Fruit fly (Drosophila melanogaster) whole organism, wandering third instar larva: ENCODE results near the gene CG31807.

ENCODE experiments used
- Abd-B ChIP-seq: fragments of >200 bp; optimal IDR thresholded peaks from 2 replicates; lab custom pipeline; 2017; ENCODE audit warnings: missing biosample characterization, missing genetic modification characterization
- CG32264 ChIP-seq: fragments of 200-800 bp; sonication (Bioruptor generic); optimal IDR thresholded peaks from 2 replicates; lab custom pipeline; 2016; ENCODE audit warnings: missing biosample characterization, missing genetic modification characterization
- CG9705 ChIP-seq: fragments of 200-800 bp; sonication (Bioruptor generic); optimal IDR thresholded peaks from 2 replicates; lab custom pipeline; 2018; ENCODE audit warnings: missing biosample characterization, mild to moderate bottlenecking, missing genetic modification characterization
- CrebA ChIP-seq: fragments of 200-800 bp; sonication (Bioruptor generic); optimal IDR thresholded peaks from 2 replicates; lab custom pipeline; 2016; ENCODE audit warnings: missing biosample characterization, mild to moderate bottlenecking, missing genetic modification characterization, borderline replicate concordance
- Dfd ChIP-seq: fragments of >200 bp; optimal IDR thresholded peaks from 2 replicates; lab custom pipeline; 2017; ENCODE audit warnings: missing biosample characterization, missing genetic modification characterization
- Dif ChIP-seq: fragments of 200-275, 200-300 bp; sonication (Bioruptor generic); optimal IDR thresholded peaks from 2 replicates; lab custom pipeline; 2018; ENCODE audit warnings: missing biosample characterization, missing genetic modification characterization; ENCODE audit not compliant: partially characterized antibody
- GATAd ChIP-seq: sonication (Bioruptor generic); optimal IDR thresholded peaks from 2 replicates; lab custom pipeline; 2016; ENCODE audit warnings: missing biosample characterization, missing genetic modification characterization
- HLH106 ChIP-seq: fragments of 200-800 bp; optimal IDR thresholded peaks from 3 replicates; lab custom pipeline; 2019; ENCODE audit warnings: missing biosample characterization, mild to moderate bottlenecking, missing genetic modification characterization, moderate library complexity
- Hnf4 ChIP-seq: fragments of 200-800 bp; sonication (Bioruptor generic); optimal IDR thresholded peaks from 2 replicates; lab custom pipeline; 2016; ENCODE audit warnings: missing biosample characterization, mild to moderate bottlenecking, missing genetic modification characterization
- Hr78 ChIP-seq: fragments of >200 bp; optimal IDR thresholded peaks from 2 replicates; lab custom pipeline; 2017; ENCODE audit warnings: missing biosample characterization, missing genetic modification characterization
- Hr83 ChIP-seq: fragments of 200-300 bp; sonication (Bioruptor generic); optimal IDR thresholded peaks from 2 replicates; lab custom pipeline; 2016; ENCODE audit warnings: missing biosample characterization, mild to moderate bottlenecking, missing genetic modification characterization, moderate library complexity; ENCODE audit not compliant: poor library complexity, severe bottlenecking
- Jra ChIP-seq: sonication (Bioruptor generic); optimal IDR thresholded peaks from 2 replicates; lab custom pipeline; 2016; ENCODE audit warnings: missing biosample characterization, missing genetic modification characterization
- Mio ChIP-seq: sonication (Bioruptor generic); optimal IDR thresholded peaks from 2 replicates; lab custom pipeline; 2016; ENCODE audit warnings: missing biosample characterization, missing genetic modification characterization
- Myc ChIP-seq: fragments of >200 bp; optimal IDR thresholded peaks from 2 replicates; lab custom pipeline; 2017
- N ChIP-seq: fragments of >200 bp; optimal IDR thresholded peaks from 2 replicates; lab custom pipeline; 2018; ENCODE audit warnings: missing biosample characterization, missing external identifiers, missing genetic modification characterization
- OdsH ChIP-seq: fragments of 200-800 bp; sonication (Bioruptor generic); optimal IDR thresholded peaks from 2 replicates; lab custom pipeline; 2016; ENCODE audit warnings: missing biosample characterization, mild to moderate bottlenecking, missing genetic modification characterization
- Rel ChIP-seq, 2 experiments: fragments of 200-800 bp; sonication (Bioruptor generic) in 1 of 2; optimal IDR thresholded peaks; 2 replicates in 1 of 2; 3 replicates in 1 of 2; lab custom pipeline; 2016 to 2019; ENCODE audit warnings: mild to moderate bottlenecking in 2 of 2, missing biosample characterization in 2 of 2, missing genetic modification characterization in 2 of 2, moderate library complexity in 1 of 2
- Sp1 ChIP-seq: fragments of 200-800 bp; sonication (Bioruptor generic); optimal IDR thresholded peaks from 3 replicates; lab custom pipeline; 2019; ENCODE audit warnings: missing biosample characterization, mild to moderate bottlenecking, missing genetic modification characterization, moderate library complexity
- Vsx2 ChIP-seq: fragments of 200-300, 225-300 bp; sonication (Bioruptor generic); optimal IDR thresholded peaks from 2 replicates; lab custom pipeline; 2018; ENCODE audit warnings: missing biosample characterization, missing genetic modification characterization; ENCODE audit not compliant: partially characterized antibody
- br ChIP-seq: fragments of 200-800 bp; sonication (Bioruptor generic); optimal IDR thresholded peaks from 2 replicates; lab custom pipeline; 2016; ENCODE audit warnings: missing biosample characterization, missing genetic modification characterization
- brk ChIP-seq: fragments of 200-800 bp; sonication (Bioruptor generic); optimal IDR thresholded peaks from 2 replicates; lab custom pipeline; 2016; ENCODE audit warnings: missing biosample characterization, mild to moderate bottlenecking, missing genetic modification characterization
- dl ChIP-seq, 2 experiments: fragments of 175-275, 200-275 bp in 1 of 2; fragments of 200-275 bp in 1 of 2; sonication (Bioruptor generic); optimal IDR thresholded peaks; lab custom pipeline; 2018; ENCODE audit warnings: mild to moderate bottlenecking in 2 of 2, missing biosample characterization in 2 of 2, missing genetic modification characterization in 2 of 2, moderate library complexity in 2 of 2; ENCODE audit not compliant: partially characterized antibody in 2 of 2, insufficient read depth in 1 of 2
- dmrt93B ChIP-seq: fragments of 200-800 bp; sonication (Bioruptor generic); optimal IDR thresholded peaks from 2 replicates; lab custom pipeline; 2018; ENCODE audit warnings: missing biosample characterization, mild to moderate bottlenecking, missing genetic modification characterization
- dsf ChIP-seq: sonication (Bioruptor generic); optimal IDR thresholded peaks from 2 replicates; lab custom pipeline; 2016; ENCODE audit warnings: missing biosample characterization, missing genetic modification characterization, borderline replicate concordance
- ey ChIP-seq: fragments of 200-800 bp; sonication (Bioruptor generic); optimal IDR thresholded peaks from 2 replicates; lab custom pipeline; 2016; ENCODE audit warnings: missing biosample characterization, missing genetic modification characterization
- foxo ChIP-seq, 2 experiments: fragments of 200-800 bp; sonication (Bioruptor generic); optimal IDR thresholded peaks; 2 replicates in 1 of 2; 3 replicates in 1 of 2; lab custom pipeline; 2016 to 2017; ENCODE audit warnings: missing biosample characterization in 2 of 2, missing genetic modification characterization in 2 of 2
- fru ChIP-seq: fragments of 200-800 bp; sonication (Bioruptor generic); optimal IDR thresholded peaks from 3 replicates; lab custom pipeline; 2016; ENCODE audit warnings: missing biosample characterization, mild to moderate bottlenecking, missing genetic modification characterization
- h ChIP-seq: fragments of 200-800 bp; sonication (Bioruptor generic); optimal IDR thresholded peaks from 3 replicates; lab custom pipeline; 2016; ENCODE audit warnings: missing biosample characterization, mild to moderate bottlenecking, missing genetic modification characterization
- jim ChIP-seq: fragments of 175-275, 200-325 bp; sonication (Bioruptor generic); optimal IDR thresholded peaks from 2 replicates; lab custom pipeline; 2016; ENCODE audit warnings: missing biosample characterization, mild to moderate bottlenecking, missing genetic modification characterization
- lola ChIP-seq: fragments of >200 bp; optimal IDR thresholded peaks from 2 replicates; lab custom pipeline; 2017; ENCODE audit warnings: missing biosample characterization, missing genetic modification characterization
- pan ChIP-seq: fragments of >200 bp; optimal IDR thresholded peaks from 2 replicates; lab custom pipeline; 2017
- psq ChIP-seq: fragments of 200-800 bp; sonication (Bioruptor generic); optimal IDR thresholded peaks from 3 replicates; lab custom pipeline; 2017; ENCODE audit warnings: missing biosample characterization, mild to moderate bottlenecking, missing genetic modification characterization, moderate library complexity
- rgr ChIP-seq: fragments of 200-800 bp; sonication (Bioruptor generic); optimal IDR thresholded peaks from 3 replicates; lab custom pipeline; 2016; ENCODE audit warnings: missing biosample characterization, mild to moderate bottlenecking, missing genetic modification characterization
- sage ChIP-seq: fragments of 200-800 bp; sonication (Bioruptor generic); optimal IDR thresholded peaks from 2 replicates; lab custom pipeline; 2016; ENCODE audit warnings: missing biosample characterization, mild to moderate bottlenecking, missing genetic modification characterization
- sv ChIP-seq: fragments of 200-800 bp; sonication (Bioruptor generic); optimal IDR thresholded peaks from 3 replicates; lab custom pipeline; 2016; ENCODE audit warnings: missing biosample characterization, missing genetic modification characterization
- tai ChIP-seq: sonication (Bioruptor generic); optimal IDR thresholded peaks from 2 replicates; lab custom pipeline; 2016; ENCODE audit warnings: missing biosample characterization, missing genetic modification characterization
- usp ChIP-seq: fragments of >200 bp; optimal IDR thresholded peaks from 2 replicates; lab custom pipeline; 2017; ENCODE audit warnings: missing biosample characterization, missing genetic modification characterization
- woc ChIP-seq: sonication (Bioruptor generic); optimal IDR thresholded peaks from 2 replicates; lab custom pipeline; 2016; ENCODE audit warnings: missing biosample characterization, mild to moderate bottlenecking, missing genetic modification characterization

Gene CG31807

dm6 chr2L:16722596-16722995 lies 38.8 kb upstream of the CG31807 start:
- TF ChIP-seq psq: no peak
- no peak for TF ChIP-seq Sp1
- TF ChIP-seq dl (GFP tag; optimal IDR thresholded peaks at IDR 0.05; lab: Kevin White, UChicago; ENCODE audit: insufficient read depth in 1 of 2, partially characterized antibody in 2 of 2): no peak
- TF ChIP-seq sage (GFP tag; lab: Kevin White, UChicago): no peak

DNA sequence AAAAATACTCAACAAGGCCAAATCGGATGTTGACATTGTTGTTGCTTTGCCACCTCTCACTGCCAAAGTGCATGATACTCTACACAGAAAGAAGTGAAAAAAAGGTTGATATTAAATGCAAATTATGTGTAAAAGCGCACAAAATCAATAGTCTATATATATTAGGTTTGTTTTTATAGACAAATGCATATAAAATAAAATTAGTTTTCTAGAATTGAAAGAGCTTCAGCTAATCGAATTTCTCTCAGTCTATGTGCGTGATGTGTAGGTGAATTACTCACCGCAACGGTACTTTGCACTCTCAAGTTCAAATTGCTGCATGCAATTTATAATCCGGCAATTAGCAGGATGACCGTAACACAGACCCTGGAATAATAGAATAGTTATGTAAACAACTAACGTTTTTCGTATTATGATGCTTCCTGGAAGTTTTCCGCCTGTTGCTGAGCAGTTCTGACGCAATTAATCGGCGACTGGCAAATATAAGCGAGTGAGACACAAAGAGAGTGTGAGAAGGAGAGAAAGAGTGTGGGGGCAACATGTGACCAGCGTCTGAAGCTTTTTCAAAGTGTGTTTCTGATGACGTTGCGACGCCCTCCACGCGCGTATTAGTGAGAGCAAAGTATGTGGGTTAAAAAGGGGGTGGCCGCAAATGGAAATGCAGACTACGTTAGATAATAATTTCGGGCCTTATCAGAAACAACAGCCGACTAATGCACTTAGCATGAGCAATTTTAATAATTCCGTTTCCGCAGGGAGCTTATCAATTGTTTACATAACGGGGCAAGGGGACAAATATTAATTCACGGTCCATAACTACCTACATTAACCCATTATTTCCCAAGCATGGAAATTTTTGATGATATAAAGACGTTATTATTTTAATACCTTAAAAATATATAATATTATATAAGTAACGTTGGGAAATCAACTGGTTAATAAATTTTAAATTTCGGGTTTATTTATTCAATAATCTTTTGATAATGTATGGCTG lies 37.2 kb upstream of the CG31807 start:
- TF ChIP-seq CrebA (GFP tag; lab: Kevin White, UChicago): no peak
- peak; percentile 96 for TF ChIP-seq HLH106 (tag; lab: Kevin White, UChicago)
- TF ChIP-seq br (GFP tag; lab: Kevin White, UChicago): peak; percentile 92
- peak; percentile 93 for TF ChIP-seq dmrt93B (GFP tag; lab: Kevin White, UChicago)
- peak; percentile 73 to 98 for TF ChIP-seq foxo (GFP tag; optimal IDR thresholded peaks at IDR 0.05; lab: Kevin White, UChicago)
- TF ChIP-seq CG32264 (GFP tag; lab: Kevin White, UChicago): peak; percentile 87
- peak; percentile 98 for TF ChIP-seq OdsH (GFP tag; lab: Kevin White, UChicago)
- TF ChIP-seq ey: peak; percentile 97
- peak; percentile 93 for TF ChIP-seq sv (GFP tag; lab: Kevin White, UChicago)
- TF ChIP-seq tai (GFP tag; lab: Kevin White, UChicago): peak; percentile 94
- peak; percentile 85 for TF ChIP-seq Rel (GFP tag; optimal IDR thresholded peaks at IDR 0.05; lab: Kevin White, UChicago)
- peak; percentile 93 for TF ChIP-seq Rel (tag; optimal IDR thresholded peaks at IDR 0.05; lab: Kevin White, UChicago)
- TF ChIP-seq jim: no peak
- no peak for TF ChIP-seq Abd-B (GFP tag; lab: Kevin White, UChicago)
- peak; percentile 96 for TF ChIP-seq fru (GFP tag; lab: Kevin White, UChicago)
- peak; percentile 98 for TF ChIP-seq h (GFP tag; lab: Kevin White, UChicago)
- peak; percentile 25 for TF ChIP-seq Hr83 (GFP tag; lab: Kevin White, UChicago)
- TF ChIP-seq lola (GFP tag; lab: Kevin White, UChicago): no peak
- TF ChIP-seq Mio (GFP tag; lab: Kevin White, UChicago): peak; percentile 38
- TF ChIP-seq psq: peak; percentile 95
- peak; percentile 96 for TF ChIP-seq Sp1
- TF ChIP-seq dsf: peak; percentile 87
- TF ChIP-seq pan (lab: Kevin White, UChicago): no peak
- TF ChIP-seq Dif (GFP tag; lab: Kevin White, UChicago): peak; percentile 58
- peak; percentile 86 for TF ChIP-seq woc
- no peak for TF ChIP-seq N (GFP tag; lab: Kevin White, UChicago)
- peak; percentile 91 for TF ChIP-seq GATAd
- TF ChIP-seq Jra (GFP tag; lab: Kevin White, UChicago): peak; percentile 96
- TF ChIP-seq sage (GFP tag; lab: Kevin White, UChicago): peak; percentile 94
- no peak for TF ChIP-seq Vsx2
- TF ChIP-seq usp (GFP tag; lab: Kevin White, UChicago): no peak
- no peak for TF ChIP-seq Myc (lab: Kevin White, UChicago)
- no peak for TF ChIP-seq dl (GFP tag; optimal IDR thresholded peaks at IDR 0.05; lab: Kevin White, UChicago; ENCODE audit: insufficient read depth in 1 of 2, partially characterized antibody in 2 of 2)
- TF ChIP-seq Hr78 (GFP tag; lab: Kevin White, UChicago): no peak
- peak; percentile 98 for TF ChIP-seq rgr
- TF ChIP-seq CG9705 (GFP tag; lab: Kevin White, UChicago): peak; percentile 63
- peak; percentile 64 for TF ChIP-seq Dfd (GFP tag; lab: Kevin White, UChicago)
- TF ChIP-seq Hnf4 (GFP tag; lab: Kevin White, UChicago): peak; percentile 97
- peak; percentile 97 for TF ChIP-seq brk (GFP tag; lab: Kevin White, UChicago)
